Worm (Caenorhabditis elegans) whole organism, L4 larva: ENCODE measurements around the gene srh-74.

Experiments
- R02D3.7 ChIP-seq: fragments of 150-350 bp; sonication (generic microtip); optimal IDR thresholded peaks from 3 replicates; lab custom pipeline; 2014; ENCODE audit warnings: missing biosample characterization, missing genetic modification characterization
- ZK337.2 ChIP-seq: fragments of 200-800 bp; sonication (Bioruptor generic); IDR thresholded peaks from 2 replicates; pipeline ENCODE4 v1.3.6; 2022; ENCODE audit warnings: missing genetic modification reagents, missing genetic modification characterization, missing compliant biosample characterization
- ama-1 ChIP-seq: fragments of 150-350 bp; optimal IDR thresholded peaks from 2 replicates; lab custom pipeline; 2014; ENCODE audit warnings: inconsistent platforms, mixed read lengths
- ceh-28 ChIP-seq: fragments of 150-350 bp; optimal IDR thresholded peaks from 2 replicates; lab custom pipeline; 2014; ENCODE audit warnings: missing biosample characterization, missing genetic modification reagents, missing genetic modification characterization
- mdl-1 ChIP-seq, 2 experiments: fragments of 150-350 bp in 1 of 2; sonication (generic microtip) in 1 of 2; optimal IDR thresholded peaks; 2 replicates each; lab custom pipeline; 2014 to 2017; ENCODE audit warnings: missing biosample characterization in 2 of 2, missing genetic modification characterization in 2 of 2
- zag-1 ChIP-seq: fragments of 150-350 bp; optimal IDR thresholded peaks from 2 replicates; lab custom pipeline; 2014; ENCODE audit warnings: missing biosample characterization, missing genetic modification characterization
- ztf-11 ChIP-seq: fragments of 150-350 bp; optimal IDR thresholded peaks from 2 replicates; lab custom pipeline; 2014; ENCODE audit warnings: missing biosample characterization, missing genetic modification characterization

DNA sequence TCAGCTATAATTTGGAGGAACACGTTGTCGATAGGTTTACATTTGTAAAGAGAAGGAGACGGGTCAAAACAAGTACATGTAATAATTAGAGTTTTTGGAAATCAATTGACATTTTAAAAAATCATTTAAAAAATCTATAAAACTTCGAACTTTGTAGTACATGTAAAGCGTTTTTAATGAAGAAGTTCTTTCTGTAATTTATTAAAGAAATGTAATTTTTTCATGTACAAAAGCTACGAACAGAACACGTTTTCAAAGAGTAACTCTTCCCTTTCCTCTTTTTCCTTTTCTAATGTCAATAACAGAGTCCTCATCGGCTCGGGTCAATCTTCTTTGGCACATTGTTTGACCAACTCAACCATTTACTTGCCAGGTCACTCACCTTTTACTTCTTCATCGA is 4.8 kb downstream of the srh-74 start, which contains the start of gene C45B11.6:
- TF ChIP-seq ama-1 (lab: Kevin White, UChicago), result no peak
- no peak for TF ChIP-seq ceh-28
- no peak for TF ChIP-seq mdl-1 (tag; optimal IDR thresholded peaks at IDR 0.05; lab: Kevin White, UChicago)
- TF ChIP-seq R02D3.7 (tag; lab: Kevin White, UChicago), result no peak
- TF ChIP-seq ZK337.2 (GFP tag; lab: Robert Waterston, UW), result no peak
- no peak for TF ChIP-seq ztf-11 (tag; lab: Kevin White, UChicago)
- TF ChIP-seq zag-1 (tag; lab: Kevin White, UChicago), result no peak
